Worm (Caenorhabditis elegans): ENCODE data around the gene best-16.

best-16 gene

DNA sequence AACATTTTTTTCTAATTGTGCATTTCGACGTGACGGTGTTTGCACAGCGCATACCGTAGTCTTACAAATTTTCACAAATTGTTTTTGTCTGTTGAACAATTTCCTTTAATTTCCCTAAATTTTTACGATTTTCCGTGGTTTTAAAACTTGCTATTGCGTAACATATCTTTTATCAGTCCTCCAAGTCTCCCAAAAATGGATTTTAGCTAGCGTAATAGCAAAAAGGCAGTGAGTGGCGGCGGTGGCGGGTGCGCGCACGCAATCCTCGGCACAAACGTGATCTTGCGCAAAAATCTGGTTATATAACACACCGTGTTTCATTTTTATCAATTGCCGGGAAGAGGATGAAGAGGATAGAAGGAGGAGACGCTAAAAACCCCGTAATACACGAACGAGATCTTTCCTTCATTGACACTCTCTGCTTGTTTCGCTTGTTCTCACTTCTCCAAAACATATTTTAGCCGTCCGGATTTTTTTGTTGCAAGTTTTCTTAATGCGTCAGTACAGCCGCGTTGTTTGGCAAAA, 40.7 kb upstream of the best-16 start:
- TF ChIP-seq lin-26 (GFP tag; IDR thresholded peaks at IDR 0.05) (no peak), unc-62 (GFP tag; optimal IDR thresholded peaks at IDR 0.05) (no peak), F57C9.4 (tag; optimal IDR thresholded peaks at IDR 0.05) (peak; percentile 14), C06A6.2 (GFP tag; conservative IDR thresholded peaks at IDR 0.05) (no peak), ceh-58 (GFP tag; IDR thresholded peaks at IDR 0.05) (no peak), lag-1 (GFP tag; IDR thresholded peaks at IDR 0.05) (no peak), ceh-79 (tag; optimal IDR thresholded peaks at IDR 0.05) (no peak), F49E8.2 (tag; optimal IDR thresholded peaks at IDR 0.05; ENCODE audit: insufficient read depth) (no peak), dox-1 (GFP tag; IDR thresholded peaks at IDR 0.05) (peak; percentile 25; the same call in 1 of the 2 replicates), lsl-1 (GFP tag; optimal IDR thresholded peaks at IDR 0.05) (peak; percentile 21), snpc-4 (GFP tag; optimal IDR thresholded peaks at IDR 0.05) (no peak), snpc-4 (tag; optimal IDR thresholded peaks at IDR 0.05) (no peak), rpc-1 (optimal IDR thresholded peaks at IDR 0.05) (no peak), rpc-1 (tag; optimal IDR thresholded peaks at IDR 0.05) (no peak), ceh-40 (GFP tag; IDR thresholded peaks at IDR 0.05) (no peak)

DNA sequence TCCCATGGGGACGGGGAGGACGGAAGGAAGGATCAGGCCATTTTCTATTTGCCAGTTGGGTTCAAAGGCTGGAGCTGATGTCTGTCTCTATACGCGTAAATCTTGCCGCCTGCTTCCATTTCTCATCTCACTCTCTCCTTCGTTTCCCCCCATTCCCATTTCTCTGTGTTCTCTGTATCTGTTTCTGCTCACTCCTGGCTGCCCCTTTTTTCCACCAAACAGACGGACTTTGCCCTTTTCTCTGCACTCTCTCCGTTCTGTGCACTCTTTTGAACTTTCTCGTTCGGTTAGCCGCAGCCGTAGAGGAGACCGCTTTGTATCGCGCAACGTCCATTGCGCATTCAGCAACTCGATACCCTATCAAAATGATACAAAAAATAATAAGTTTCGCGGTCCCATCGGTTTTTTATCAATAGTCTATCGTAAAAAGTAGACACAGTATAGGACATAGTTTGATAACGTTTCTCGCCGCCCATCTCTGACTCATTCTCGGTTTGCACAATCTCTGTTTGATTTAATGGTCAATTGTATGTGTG, 39.8 kb upstream of the best-16 start:
- TF ChIP-seq ceh-40 (GFP tag; IDR thresholded peaks at IDR 0.05) (no peak), nhr-179 (tag; optimal IDR thresholded peaks at IDR 0.05) (no peak), somi-1 (GFP tag; optimal IDR thresholded peaks at IDR 0.05) (peak; percentile 6), lin-26 (GFP tag; IDR thresholded peaks at IDR 0.05) (no peak), Y56A3A.18 (GFP tag; IDR thresholded peaks at IDR 0.05) (no peak), tlf-1 (GFP tag; optimal IDR thresholded peaks at IDR 0.05) (no peak), hmg-1.2 (GFP tag; IDR thresholded peaks at IDR 0.05) (peak; percentile 82), egl-18 (GFP tag; IDR thresholded peaks at IDR 0.05) (no peak), lir-1 (GFP tag; conservative IDR thresholded peaks at IDR 0.05) (0 out of 2 replicates have a peak, but pooled peaks have one; percentile 32), egl-44 (GFP tag; IDR thresholded peaks at IDR 0.05) (no peak), atf-7 (tag; optimal IDR thresholded peaks at IDR 0.05) (no peak), F33H1.4 (GFP tag; IDR thresholded peaks at IDR 0.05) (no peak), Y79H2A.3 (GFP tag; conservative IDR thresholded peaks at IDR 0.05) (no peak), snpc-3.4 (tag; optimal IDR thresholded peaks at IDR 0.05) (no peak), attf-5 (GFP tag; optimal IDR thresholded peaks at IDR 0.05) (peak; percentile 52), repo-1 (tag; optimal IDR thresholded peaks at IDR 0.05) (peak; percentile 9), egrh-3 (GFP tag; IDR thresholded peaks at IDR 0.05) (no peak), ztf-28 (GFP tag; IDR thresholded peaks at IDR 0.05) (no peak), gei-17 (GFP tag; optimal IDR thresholded peaks at IDR 0.05) (no peak), mes-4 (tag; optimal IDR thresholded peaks at IDR 0.05) (no peak), ztf-3 (GFP tag; optimal IDR thresholded peaks at IDR 0.05) (no peak), sdz-38 (tag; optimal IDR thresholded peaks at IDR 0.05) (no peak), snpc-4 (GFP tag; optimal IDR thresholded peaks at IDR 0.05) (no peak), snpc-4 (tag; optimal IDR thresholded peaks at IDR 0.05) (peak in 1 of 4 experiments; percentile 21), Y95B8A.8 (GFP tag; IDR thresholded peaks at IDR 0.05) (no peak), ets-4 (GFP tag; optimal IDR thresholded peaks at IDR 0.05) (no peak), lag-1 (GFP tag; IDR thresholded peaks at IDR 0.05) (no peak), hrde-1 (tag; optimal IDR thresholded peaks at IDR 0.05; ENCODE audit: borderline replicate concordance) (no peak), bed-2 (GFP tag; IDR thresholded peaks at IDR 0.05) (no peak), ceh-91 (GFP tag; IDR thresholded peaks at IDR 0.05) (no peak), hmg-20 (GFP tag; IDR thresholded peaks at IDR 0.05) (peak; percentile 47; the same call in 1 of the 2 replicates), aptf-3 (GFP tag; IDR thresholded peaks at IDR 0.05) (no peak; the same call in 1 of the 2 replicates), attf-3 (GFP tag; conservative IDR thresholded peaks at IDR 0.05) (no peak), ztf-22 (GFP tag; optimal IDR thresholded peaks at IDR 0.05) (no peak), ccch-3 (GFP tag; optimal IDR thresholded peaks at IDR 0.05) (no peak), let-607 (tag; optimal IDR thresholded peaks at IDR 0.05) (no peak), rpc-1 (optimal IDR thresholded peaks at IDR 0.05) (no peak), rpc-1 (tag; optimal IDR thresholded peaks at IDR 0.05) (no peak), lsl-1 (GFP tag; optimal IDR thresholded peaks at IDR 0.05) (no peak)

Data from whole organism, young adult.